Worm (Caenorhabditis elegans) whole organism, L4/young adult: Measurements from ENCODE around the gene M18.3.

Experiments
- W03F9.2 ChIP-seq: fragments of 150-350 bp; optimal IDR thresholded peaks from 2 replicates; lab custom pipeline; 2014; ENCODE audit warnings: missing biosample characterization, missing genetic modification characterization
- dao-5 ChIP-seq: sonication (generic microtip); optimal IDR thresholded peaks from 2 replicates; lab custom pipeline; 2016; ENCODE audit warnings: missing genotype, missing genetic modification characterization, moderate library complexity, missing compliant biosample characterization
- him-1 ChIP-seq: sonication (generic microtip); optimal IDR thresholded peaks from 2 replicates; lab custom pipeline; 2016; ENCODE audit warnings: missing genotype, missing genetic modification reagents, missing genetic modification characterization, missing compliant biosample characterization

M18.3 gene

DNA sequence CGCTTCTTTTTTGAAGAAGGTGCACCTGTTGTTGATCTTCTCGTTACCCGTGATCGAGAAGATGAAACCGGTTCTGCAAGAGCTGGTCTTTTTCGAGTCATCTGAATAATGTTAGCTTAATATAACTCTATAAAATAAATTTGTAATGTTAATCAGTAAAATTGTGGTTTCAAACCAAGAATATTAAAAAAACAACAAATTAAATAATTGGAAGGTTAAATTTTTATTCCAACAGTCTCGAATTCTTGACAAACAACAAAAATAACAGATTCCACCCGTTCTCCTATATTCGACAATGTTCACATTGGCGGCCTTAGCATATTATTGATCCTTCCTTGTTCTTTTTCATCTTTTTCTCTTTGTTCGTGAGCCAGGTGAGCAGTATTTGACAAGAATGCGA is 13.5 kb upstream of the M18.3 start, which contains the start of gene mig-32:
mig-32 (minus strand) TSS at position 101 of the 400 bp plus-strand sequence.
- TF ChIP-seq dao-5 (tag; lab: Kevin White, UChicago) (no peak), him-1 (tag; lab: Kevin White, UChicago) (no peak), W03F9.2 (tag; lab: Kevin White, UChicago) (no peak)

ce11 chrIV:12093384-12093783 is 12.3 kb upstream of the M18.3 start, which contains the start of gene cpsf-4:
Gene cpsf-4 (minus strand): TSS chrIV:12093445.
- no peak for TF ChIP-seq W03F9.2 (tag; lab: Kevin White, UChicago)
- no peak for TF ChIP-seq him-1 (tag; lab: Kevin White, UChicago)
- TF ChIP-seq dao-5 (tag; lab: Kevin White, UChicago): no peak

- TF ChIP-seq W03F9.2 (tag; lab: Kevin White, UChicago) (no peak), him-1 (tag; lab: Kevin White, UChicago) (no peak), dao-5 (tag; lab: Kevin White, UChicago) (no peak)
Measured at ce11 chrIV:12093819-12094218, 11.8 kb upstream of the M18.3 start, which contains the start of gene F11A10.5. Gene F11A10.5 (plus strand): TSS chrIV:12094119.

ce11 chrIV:12096479-12096878 is 9.2 kb upstream of the M18.3 start, which contains the start of gene mon-2:
Gene mon-2 (plus strand): TSS chrIV:12096779.
- TF ChIP-seq W03F9.2 (tag; lab: Kevin White, UChicago) (no peak), dao-5 (tag; lab: Kevin White, UChicago) (no peak), him-1 (tag; lab: Kevin White, UChicago) (no peak)

DNA sequence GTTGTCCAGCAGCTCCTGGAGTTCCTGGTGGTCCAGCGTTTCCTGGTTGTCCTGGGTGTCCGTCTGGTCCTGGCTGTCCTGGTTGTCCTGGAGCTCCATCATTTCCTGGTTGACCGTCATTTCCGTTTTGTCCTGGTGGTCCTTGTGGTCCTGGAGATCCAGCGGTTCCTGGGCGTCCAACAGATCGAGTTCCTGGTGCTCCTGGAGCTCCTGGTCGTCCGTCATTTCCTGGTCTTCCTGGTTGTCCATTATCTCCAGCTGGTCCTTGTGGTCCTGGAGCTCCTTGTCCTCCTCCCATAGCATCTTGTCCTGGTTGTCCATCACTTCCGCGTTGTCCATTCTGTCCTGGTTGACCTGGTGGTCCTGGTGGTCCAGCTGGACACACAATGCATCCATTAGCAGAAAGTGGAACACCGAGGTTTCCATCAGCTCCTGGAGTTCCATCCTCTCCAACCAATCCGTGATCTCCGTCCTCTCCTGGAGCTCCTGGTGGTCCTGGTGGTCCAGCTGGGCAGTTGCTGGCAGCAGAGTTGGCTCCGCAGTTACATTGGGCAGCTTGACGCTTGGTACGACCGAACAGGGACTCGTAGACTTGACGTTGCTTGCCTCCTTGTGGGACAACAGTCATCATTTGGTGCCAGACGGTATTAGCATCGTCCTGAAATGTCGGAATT is 3.5 kb downstream of the M18.3 start:
- TF ChIP-seq him-1 (tag; lab: Kevin White, UChicago) (no peak), W03F9.2 (tag; lab: Kevin White, UChicago) (no peak), dao-5 (tag; lab: Kevin White, UChicago) (no peak)

- TF ChIP-seq W03F9.2 (tag; lab: Kevin White, UChicago) (no peak), him-1 (tag; lab: Kevin White, UChicago) (no peak)
Measured at ce11 chrIV:12109743-12110142, 4.1 kb downstream of the M18.3 start.

- no peak for TF ChIP-seq dao-5 (tag; lab: Kevin White, UChicago)
- no peak for TF ChIP-seq him-1 (tag; lab: Kevin White, UChicago)
- TF ChIP-seq W03F9.2 (tag; lab: Kevin White, UChicago): no peak
Measured at ce11 chrIV:12110339-12110738, 4.7 kb downstream of the M18.3 start, which contains the start of gene col-129. Gene col-129 (minus strand): TSS chrIV:12110439.

DNA sequence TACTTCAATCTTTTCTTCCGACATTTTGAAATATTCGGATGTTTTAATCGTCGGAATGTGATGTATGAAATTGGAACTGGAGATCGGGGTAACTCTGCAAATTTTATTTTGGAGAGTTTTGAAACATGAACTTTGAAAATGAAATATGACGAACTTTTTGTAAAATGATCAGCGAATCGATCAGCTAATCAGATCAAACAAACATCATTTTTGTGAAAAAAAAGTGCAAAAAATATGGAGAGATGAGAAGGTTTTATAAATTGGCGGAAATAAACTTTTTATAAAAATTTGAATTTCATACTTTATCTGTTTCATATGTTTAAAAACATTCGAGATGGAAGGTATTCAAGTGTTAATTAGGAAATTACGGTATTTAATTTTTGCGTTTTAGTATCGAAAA is 5.8 kb downstream of the M18.3 start, which contains the start of gene dlc-2:
dlc-2 (minus strand) TSS at position 101 of the 400 bp plus-strand sequence.
- no peak for TF ChIP-seq W03F9.2 (tag; lab: Kevin White, UChicago)
- no peak for TF ChIP-seq him-1 (tag; lab: Kevin White, UChicago)

ce11 chrIV:12113056-12113455 is 7.4 kb downstream of the M18.3 start:
- TF ChIP-seq him-1 (tag; lab: Kevin White, UChicago) (no peak), W03F9.2 (tag; lab: Kevin White, UChicago) (no peak), dao-5 (tag; lab: Kevin White, UChicago) (no peak)

DNA sequence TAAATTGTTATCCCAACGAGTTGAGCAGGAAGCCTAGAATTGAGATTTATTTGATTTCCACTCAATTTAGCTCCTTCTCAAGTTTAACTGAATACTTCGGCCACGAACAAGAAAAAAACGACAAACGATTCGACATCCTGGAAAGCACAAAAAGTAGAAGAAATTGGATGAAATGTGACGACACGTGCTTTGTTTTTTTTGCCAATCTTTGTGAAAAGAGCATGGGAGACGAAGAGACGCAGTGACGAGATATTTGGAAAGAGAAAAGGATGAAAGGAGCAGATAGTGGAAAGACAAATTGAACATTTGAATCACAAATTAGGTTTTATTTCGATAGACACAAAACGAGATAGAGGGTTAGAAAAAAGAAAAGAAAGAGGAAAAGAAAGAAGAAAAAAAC is 8.8 kb downstream of the M18.3 start:
- TF ChIP-seq W03F9.2 (tag; lab: Kevin White, UChicago): no peak
- no peak for TF ChIP-seq him-1 (tag; lab: Kevin White, UChicago)

ce11 chrIV:12120536-12120935 is 14.9 kb downstream of the M18.3 start:
- TF ChIP-seq dao-5 (tag; lab: Kevin White, UChicago) (no peak), him-1 (tag; lab: Kevin White, UChicago) (no peak), W03F9.2 (tag; lab: Kevin White, UChicago) (no peak)

ce11 chrIV:12121076-12121475 is 15.4 kb downstream of the M18.3 start, which contains the start of the genes ddb-1 and M18.6:
Gene ddb-1 (minus strand): TSS chrIV:12121165.
Gene M18.6 (plus strand): TSS chrIV:12121310.
- TF ChIP-seq W03F9.2 (tag; lab: Kevin White, UChicago) (peak; percentile 53), dao-5 (tag; lab: Kevin White, UChicago) (no peak), him-1 (tag; lab: Kevin White, UChicago) (no peak)

- TF ChIP-seq W03F9.2 (tag; lab: Kevin White, UChicago) (no peak), dao-5 (tag; lab: Kevin White, UChicago) (no peak), him-1 (tag; lab: Kevin White, UChicago) (no peak)
Measured at ce11 chrIV:12122874-12123664, 17.4 kb downstream of the M18.3 start, which contains the start of gene aly-3. Gene aly-3 (plus strand): TSS chrIV:12123282.
